Fruit fly (Drosophila melanogaster) whole organism, adult: ENCODE data around the gene Ent3.

Experiments
- CG11617 ChIP-seq: fragments of 200-800 bp; sonication (Bioruptor generic); optimal IDR thresholded peaks from 2 replicates; lab custom pipeline; 2017; ENCODE audit warnings: mild to moderate bottlenecking, missing biosample characterization, missing genetic modification reagents, missing genetic modification characterization
- CG12768 ChIP-seq: fragments of 200-800 bp; sonication (Bioruptor generic); optimal IDR thresholded peaks from 2 replicates; lab custom pipeline; 2017; ENCODE audit warnings: missing biosample characterization, missing genetic modification characterization, mild to moderate bottlenecking, moderate library complexity, missing genetic modification reagents
- CG14711 ChIP-seq: fragments of 200-800 bp; sonication (Bioruptor generic); optimal IDR thresholded peaks from 2 replicates; lab custom pipeline; 2018; ENCODE audit warnings: missing biosample characterization, mild to moderate bottlenecking, missing genetic modification characterization, moderate library complexity
- CG1620 ChIP-seq: fragments of 200-800 bp; sonication (Bioruptor generic); optimal IDR thresholded peaks from 2 replicates; lab custom pipeline; 2016; ENCODE audit warnings: missing biosample characterization, missing genetic modification characterization
- CG33017 ChIP-seq: fragments of 200-800 bp; sonication (Bioruptor generic); optimal IDR thresholded peaks from 2 replicates; lab custom pipeline; 2018; ENCODE audit warnings: missing biosample characterization, mild to moderate bottlenecking, missing genetic modification characterization, moderate library complexity
- CG5204 ChIP-seq: fragments of 200-800 bp; sonication (Bioruptor generic); optimal IDR thresholded peaks from 2 replicates; lab custom pipeline; 2016; ENCODE audit warnings: missing biosample characterization, missing genetic modification characterization
- CG7045 ChIP-seq: fragments of 200-800 bp; sonication (Bioruptor generic); optimal IDR thresholded peaks from 2 replicates; lab custom pipeline; 2017; ENCODE audit warnings: missing biosample characterization, mild to moderate bottlenecking, missing genetic modification characterization
- CG7101 ChIP-seq: fragments of 200-800 bp; sonication (Bioruptor generic); optimal IDR thresholded peaks from 2 replicates; lab custom pipeline; 2018; ENCODE audit warnings: missing biosample characterization, mild to moderate bottlenecking, missing genetic modification characterization, moderate library complexity
- Clk ChIP-seq: fragments of 200-800 bp; sonication (Bioruptor generic); optimal IDR thresholded peaks from 2 replicates; lab custom pipeline; 2017; ENCODE audit warnings: missing biosample characterization, missing genetic modification characterization
- Crg-1 ChIP-seq: fragments of 200-800 bp; sonication (Bioruptor generic); optimal IDR thresholded peaks from 2 replicates; lab custom pipeline; 2016; ENCODE audit warnings: missing biosample characterization, missing genetic modification characterization
- Hr96 ChIP-seq: fragments of 200-800 bp; sonication (Bioruptor generic); optimal IDR thresholded peaks from 2 replicates; lab custom pipeline; 2016; ENCODE audit warnings: missing biosample characterization, missing genetic modification characterization
- Mnt ChIP-seq: fragments of 200-800 bp; sonication (Bioruptor generic); optimal IDR thresholded peaks from 2 replicates; lab custom pipeline; 2016; ENCODE audit warnings: missing biosample characterization, mild to moderate bottlenecking, missing genetic modification characterization
- bab1 ChIP-seq: fragments of 200-800 bp; sonication (Bioruptor generic); optimal IDR thresholded peaks from 3 replicates; lab custom pipeline; 2019; ENCODE audit warnings: missing biosample characterization, mild to moderate bottlenecking, missing genetic modification characterization, moderate library complexity
- cic ChIP-seq: fragments of 200-800 bp; sonication (Bioruptor generic); optimal IDR thresholded peaks from 2 replicates; lab custom pipeline; 2017; ENCODE audit warnings: missing biosample characterization, mild to moderate bottlenecking, missing genetic modification characterization, moderate library complexity
- cnc ChIP-seq, 2 experiments: fragments of >200 bp; optimal IDR thresholded peaks; 2 replicates each; lab custom pipeline; 2017
- kay ChIP-seq: fragments of 200-800 bp; sonication (Bioruptor generic); peaks from one replicate; lab custom pipeline; 2016; ENCODE audit warnings: missing biosample characterization, missing genetic modification characterization, borderline replicate concordance
- ovo ChIP-seq: fragments of 200-800 bp; sonication (Bioruptor generic); optimal IDR thresholded peaks from 2 replicates; lab custom pipeline; 2016; ENCODE audit warnings: missing biosample characterization, missing genetic modification characterization
- pad ChIP-seq: fragments of 200-800 bp; sonication (Bioruptor generic); optimal IDR thresholded peaks from 3 replicates; lab custom pipeline; 2017; ENCODE audit warnings: missing biosample characterization, missing genetic modification characterization, mild to moderate bottlenecking, moderate library complexity, missing genetic modification reagents
- tj ChIP-seq: fragments of 200-800 bp; sonication (Bioruptor generic); optimal IDR thresholded peaks from 3 replicates; lab custom pipeline; 2017; ENCODE audit warnings: missing biosample characterization, mild to moderate bottlenecking, missing genetic modification characterization, moderate library complexity
- toe ChIP-seq: fragments of 200-800 bp; sonication (Bioruptor generic); optimal IDR thresholded peaks from 2 replicates; lab custom pipeline; 2016; ENCODE audit warnings: missing biosample characterization, missing genetic modification characterization

Gene Ent3

dm6 chr3L:12831290-12831952 is 22.0 kb upstream of the Ent3 start:
- TF ChIP-seq CG1620 (GFP tag; lab: Kevin White, UChicago) (no peak), tj (GFP tag; lab: Kevin White, UChicago) (no peak), Clk (no peak), toe (no peak), ovo (no peak), CG33017 (no peak), CG7045 (GFP tag; lab: Kevin White, UChicago) (no peak), bab1 (GFP tag; lab: Kevin White, UChicago) (no peak), pad (GFP tag; lab: Kevin White, UChicago) (no peak), CG12768 (GFP tag; lab: Kevin White, UChicago) (no peak)

DNA sequence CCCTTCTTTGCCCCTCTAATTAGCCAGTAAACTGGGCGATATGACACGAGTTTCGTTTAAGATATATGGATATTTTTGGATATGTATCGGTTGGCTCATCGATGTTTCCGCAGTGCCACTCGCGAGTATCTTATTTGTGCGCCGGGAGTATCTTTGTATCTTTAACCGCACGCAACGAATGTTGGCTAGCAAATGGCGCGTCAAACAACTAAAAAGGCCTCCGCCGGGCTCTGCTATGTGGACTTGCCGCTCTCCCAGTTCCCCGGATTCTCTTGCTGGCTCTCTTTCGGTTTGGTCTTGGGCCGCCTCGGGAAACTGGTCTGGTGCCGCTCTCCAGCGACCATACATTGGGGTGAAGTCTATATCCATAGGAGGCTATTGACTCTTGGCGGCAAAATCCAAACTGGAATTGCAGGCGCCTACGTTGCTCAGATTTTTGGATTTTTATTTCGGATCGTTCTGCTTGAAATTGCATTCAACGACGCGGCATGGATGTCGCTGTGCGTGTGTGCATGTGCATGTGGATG is 21.0 kb upstream of the Ent3 start:
- TF ChIP-seq CG1620 (GFP tag; lab: Kevin White, UChicago) (no peak), Clk (no peak), Mnt (GFP tag; lab: Kevin White, UChicago) (no peak)

DNA sequence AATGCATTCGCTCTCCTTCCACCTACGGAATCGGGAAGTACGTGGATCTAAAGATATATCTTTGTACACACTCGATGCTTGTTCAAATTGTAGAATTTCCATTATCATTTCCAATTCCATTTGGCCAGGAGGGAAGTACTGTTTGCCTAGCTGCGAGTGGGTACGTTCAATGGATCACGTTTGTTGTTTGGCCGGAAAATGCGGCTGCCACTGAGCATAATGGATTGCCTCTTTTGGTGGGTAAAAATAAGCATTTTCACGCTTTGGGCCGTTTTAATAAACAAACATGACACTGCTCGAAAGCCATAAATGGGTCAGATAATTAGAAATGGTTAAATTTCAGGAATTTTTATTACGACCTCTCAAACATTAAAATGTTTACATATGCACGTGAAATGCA is 20.1 kb upstream of the Ent3 start:
- TF ChIP-seq tj (GFP tag; lab: Kevin White, UChicago) (no peak), Mnt (GFP tag; lab: Kevin White, UChicago) (no peak), CG11617 (GFP tag; lab: Kevin White, UChicago) (no peak), ovo (no peak), CG7045 (GFP tag; lab: Kevin White, UChicago) (no peak), CG14711 (tag; lab: Kevin White, UChicago) (no peak), toe (no peak), CG1620 (GFP tag; lab: Kevin White, UChicago) (no peak), cic (GFP tag; lab: Kevin White, UChicago) (no peak), cnc (optimal IDR thresholded peaks at IDR 0.05; lab: Kevin White, UChicago) (no peak)

DNA sequence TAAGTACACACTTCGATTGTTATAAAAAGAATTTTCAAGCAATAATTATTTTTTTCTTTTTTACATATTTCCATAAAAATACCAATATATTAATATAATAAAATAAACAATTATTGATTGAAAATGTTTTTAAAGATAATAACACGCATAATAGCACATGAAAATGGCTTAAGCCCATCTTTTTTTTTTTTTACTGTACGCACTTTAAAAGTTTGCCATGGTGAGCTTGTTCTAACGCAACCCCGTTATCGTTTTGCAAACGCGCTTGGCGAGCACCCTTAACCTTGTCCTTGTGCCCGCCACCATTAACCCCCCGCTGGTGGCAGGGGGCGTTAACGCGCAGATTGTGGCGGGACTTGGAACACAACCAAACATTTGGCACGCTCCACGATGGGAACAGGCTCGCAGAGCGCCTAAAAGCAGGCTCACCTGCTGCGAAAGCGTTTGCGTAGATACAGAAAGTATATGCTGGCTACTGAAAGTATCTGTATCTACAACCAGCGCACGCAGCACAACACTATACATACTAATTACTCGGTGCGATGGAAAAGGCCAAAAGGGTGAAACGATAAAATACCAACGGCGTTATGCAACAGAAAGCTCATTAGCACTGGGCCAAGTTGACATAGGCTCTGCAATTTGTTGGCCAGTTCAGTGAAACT is 19.5 kb upstream of the Ent3 start:
- no peak for TF ChIP-seq Clk
- no peak for TF ChIP-seq bab1 (GFP tag; lab: Kevin White, UChicago)
- peak; percentile 82 for TF ChIP-seq kay
- TF ChIP-seq CG12768 (GFP tag; lab: Kevin White, UChicago), result no peak
- TF ChIP-seq toe, result no peak
- TF ChIP-seq CG14711 (tag; lab: Kevin White, UChicago), result no peak

- no peak for TF ChIP-seq CG33017
- TF ChIP-seq Hr96 (GFP tag; lab: Kevin White, UChicago), result no peak
- no peak for TF ChIP-seq Mnt (GFP tag; lab: Kevin White, UChicago)
- peak; percentile 80 for TF ChIP-seq tj (GFP tag; lab: Kevin White, UChicago)
- no peak for TF ChIP-seq cic (GFP tag; lab: Kevin White, UChicago)
- TF ChIP-seq ovo, result no peak
- TF ChIP-seq CG1620 (GFP tag; lab: Kevin White, UChicago), result no peak
- no peak for TF ChIP-seq cnc (optimal IDR thresholded peaks at IDR 0.05; lab: Kevin White, UChicago)
- TF ChIP-seq CG5204 (GFP tag; lab: Kevin White, UChicago), result no peak
- no peak for TF ChIP-seq CG11617 (GFP tag; lab: Kevin White, UChicago)
- peak; percentile 1 for TF ChIP-seq Crg-1 (GFP tag; lab: Kevin White, UChicago)
- no peak for TF ChIP-seq CG12768 (GFP tag; lab: Kevin White, UChicago)
- TF ChIP-seq pad (GFP tag; lab: Kevin White, UChicago), result no peak
- TF ChIP-seq kay, result no peak
- TF ChIP-seq CG14711 (tag; lab: Kevin White, UChicago), result no peak
- no peak for TF ChIP-seq CG7045 (GFP tag; lab: Kevin White, UChicago)
- TF ChIP-seq Clk, result no peak
- TF ChIP-seq toe, result no peak
- TF ChIP-seq CG7101 (tag; lab: Kevin White, UChicago), result no peak
- TF ChIP-seq bab1 (GFP tag; lab: Kevin White, UChicago), result peak; percentile 80
Measured at dm6 chr3L:12834526-12835213, 18.8 kb upstream of the Ent3 start.

DNA sequence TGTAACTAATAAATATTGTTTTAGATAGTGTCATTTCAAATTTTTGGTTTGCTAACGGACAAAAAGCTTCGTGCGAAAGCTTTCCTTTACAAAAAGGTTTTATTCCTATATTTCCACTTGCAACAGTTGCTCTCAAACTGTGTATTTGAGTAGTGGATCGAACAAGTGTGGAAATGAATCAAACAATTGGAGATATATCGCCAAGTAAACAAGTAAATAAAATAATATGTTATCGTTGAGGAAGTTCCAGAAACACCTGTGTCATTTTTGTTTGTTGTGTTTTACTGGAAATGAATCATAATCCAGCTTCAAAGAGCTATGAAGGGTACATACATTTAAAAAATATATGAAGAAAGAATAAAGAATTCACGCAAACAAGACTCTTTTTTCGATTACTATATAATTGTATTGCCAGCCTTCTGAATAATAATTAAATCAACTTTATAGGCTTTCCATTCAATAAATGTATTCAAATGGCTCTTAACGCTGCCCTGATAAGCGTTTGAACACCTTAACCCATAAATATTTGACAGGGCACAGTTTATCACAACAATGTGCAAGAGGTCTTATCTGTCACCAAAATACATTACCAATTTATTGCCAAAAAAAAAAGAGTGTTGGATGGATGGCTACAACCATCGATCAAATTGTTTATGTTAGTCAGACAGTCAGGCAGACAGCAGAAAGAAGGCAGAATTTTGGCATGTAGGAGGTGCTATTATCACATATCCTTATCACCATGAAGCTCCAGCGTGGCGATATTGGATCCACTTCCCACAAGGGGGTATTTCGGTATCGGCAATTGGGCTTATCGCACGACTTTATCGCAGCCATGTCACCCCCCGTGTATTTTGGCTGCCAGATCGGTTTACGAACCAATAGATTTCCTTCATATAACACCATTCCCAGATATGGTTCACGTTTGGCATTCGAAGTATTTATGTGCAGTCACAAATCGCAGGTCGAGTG is 17.7 kb upstream of the Ent3 start:
- TF ChIP-seq kay, result peak; percentile 67
- TF ChIP-seq cnc (optimal IDR thresholded peaks at IDR 0.05; lab: Kevin White, UChicago), result no peak
- TF ChIP-seq pad (GFP tag; lab: Kevin White, UChicago), result no peak
- TF ChIP-seq CG11617 (GFP tag; lab: Kevin White, UChicago), result no peak
